Worm (Caenorhabditis elegans): ENCODE measurements around the gene C15C7.4.

- no peak for TF ChIP-seq flt-1 (GFP tag; IDR thresholded peaks at IDR 0.05)
- no peak for TF ChIP-seq klf-2 (GFP tag; conservative IDR thresholded peaks at IDR 0.05)
- no peak for TF ChIP-seq tab-1 (GFP tag; IDR thresholded peaks at IDR 0.05)
- no peak for TF ChIP-seq T22C8.4 (GFP tag; IDR thresholded peaks at IDR 0.05)
- no peak for TF ChIP-seq cog-1 (tag; optimal IDR thresholded peaks at IDR 0.05)
- no peak for TF ChIP-seq ztf-29 (GFP tag; IDR thresholded peaks at IDR 0.05)
- no peak for TF ChIP-seq med-1 (GFP tag; optimal IDR thresholded peaks at IDR 0.05; ENCODE audit: insufficient read depth)
- TF ChIP-seq ztf-23 (GFP tag; IDR thresholded peaks at IDR 0.05), result no peak
- no peak for TF ChIP-seq ref-1 (GFP tag; conservative IDR thresholded peaks at IDR 0.05)
Observed at ce11 chrX:3184649-3185048, 39.3 kb downstream of the C15C7.4 start.
